Fruit fly (Drosophila melanogaster): ENCODE results near the gene Crag.

The Crag gene

dm6 chrX:8542728-8543127, 49.1 kb upstream of the Crag start (continued):
- no peak for TF ChIP-seq insv (GFP tag; optimal IDR thresholded peaks at IDR 0.05)
- TF ChIP-seq CG3163 (GFP tag; optimal IDR thresholded peaks at IDR 0.05) = no peak
- peak; percentile 52; the same call in 1 of the 2 replicates for TF ChIP-seq CG6689 (GFP tag; IDR thresholded peaks at IDR 0.05)
- no peak for TF ChIP-seq CG14710 (tag; optimal IDR thresholded peaks at IDR 0.05)
- TF ChIP-seq Six4 (GFP tag; optimal IDR thresholded peaks at IDR 0.05) = no peak
- TF ChIP-seq Fer3 (tag; optimal IDR thresholded peaks at IDR 0.05) = no peak
- peak; percentile 48 for TF ChIP-seq lmd (GFP tag; IDR thresholded peaks at IDR 0.05)
- TF ChIP-seq fd3F (GFP tag; optimal IDR thresholded peaks at IDR 0.05) = no peak
- TF ChIP-seq CG17359 (tag; optimal IDR thresholded peaks at IDR 0.05) = peak; percentile 46
- TF ChIP-seq fd96Cb (tag; optimal IDR thresholded peaks at IDR 0.05) = peak; percentile 18
- TF ChIP-seq luna (GFP tag; optimal IDR thresholded peaks at IDR 0.05) = no peak
- TF ChIP-seq CG10462 (GFP tag; optimal IDR thresholded peaks at IDR 0.05) = no peak
- TF ChIP-seq nerfin-1 (tag; optimal IDR thresholded peaks at IDR 0.05) = no peak
- TF ChIP-seq stc (GFP tag; IDR thresholded peaks at IDR 0.05) = no peak
- no peak for TF ChIP-seq HLH54F (GFP tag; optimal IDR thresholded peaks at IDR 0.05)
- no peak for TF ChIP-seq Elba2 (GFP tag; optimal IDR thresholded peaks at IDR 0.05)
- no peak; the same call in 1 of the 2 replicates for TF ChIP-seq Atf6 (GFP tag; IDR thresholded peaks at IDR 0.05)
- no peak for TF ChIP-seq CG15514 (GFP tag; optimal IDR thresholded peaks at IDR 0.05)
- TF ChIP-seq CG14860 (GFP tag; IDR thresholded peaks at IDR 0.05; ENCODE audit: partially characterized antibody) = no peak
- TF ChIP-seq kah (GFP tag; optimal IDR thresholded peaks at IDR 0.05) = no peak
- no peak for TF ChIP-seq trem (tag; optimal IDR thresholded peaks at IDR 0.05)
- TF ChIP-seq CG2889 (GFP tag; IDR thresholded peaks at IDR 0.05) = 0 out of 3 replicates have a peak, but pooled peaks have one; percentile 42
- no peak for TF ChIP-seq Spps (tag; optimal IDR thresholded peaks at IDR 0.05)
- TF ChIP-seq lab (GFP tag; optimal IDR thresholded peaks at IDR 0.05) = no peak
- TF ChIP-seq CG9817 (tag; optimal IDR thresholded peaks at IDR 0.05) = no peak
- TF ChIP-seq Dip3 (GFP tag; optimal IDR thresholded peaks at IDR 0.05) = no peak
- no peak for TF ChIP-seq Ravus (GFP tag; IDR thresholded peaks at IDR 0.05)
- no peak for TF ChIP-seq Hmx (GFP tag; optimal IDR thresholded peaks at IDR 0.05)
- TF ChIP-seq CG1832 (GFP tag; optimal IDR thresholded peaks at IDR 0.05) = no peak
- TF ChIP-seq ewg (GFP tag; optimal IDR thresholded peaks at IDR 0.05) = no peak
- no peak for TF ChIP-seq sr (GFP tag; IDR thresholded peaks at IDR 0.05)
- TF ChIP-seq az2 (GFP tag; optimal IDR thresholded peaks at IDR 0.05) = peak; percentile 15
- TF ChIP-seq Mrtf (GFP tag; IDR thresholded peaks at IDR 0.05) = 0 out of 3 replicates have a peak, but pooled peaks have one; percentile 16
- TF ChIP-seq vfl (GFP tag; optimal IDR thresholded peaks at IDR 0.05) = no peak
- TF ChIP-seq Jarid2 (GFP tag; optimal IDR thresholded peaks at IDR 0.05) = no peak
- no peak for TF ChIP-seq tup (GFP tag; optimal IDR thresholded peaks at IDR 0.05)
- TF ChIP-seq fd64A (GFP tag; optimal IDR thresholded peaks at IDR 0.05) = no peak
- no peak for TF ChIP-seq peb (GFP tag; IDR thresholded peaks at IDR 0.05)
- TF ChIP-seq Nf-YB (GFP tag; optimal IDR thresholded peaks at IDR 0.05) = no peak
- TF ChIP-seq Stat92E (GFP tag; optimal IDR thresholded peaks at IDR 0.05) = no peak
- no peak for TF ChIP-seq kni (GFP tag; optimal IDR thresholded peaks at IDR 0.05)
- TF ChIP-seq dan (GFP tag; IDR thresholded peaks at IDR 0.05) = no peak
- TF ChIP-seq Hey (tag; optimal IDR thresholded peaks at IDR 0.05) = no peak
- no peak for TF ChIP-seq ham (GFP tag; IDR thresholded peaks at IDR 0.05)
- no peak for TF ChIP-seq B-H1 (GFP tag; IDR thresholded peaks at IDR 0.05)
- TF ChIP-seq GATAe (GFP tag; conservative IDR thresholded peaks at IDR 0.05) = no peak
- no peak for TF ChIP-seq CG2129 (GFP tag; IDR thresholded peaks at IDR 0.05; ENCODE audit: partially characterized antibody)
- TF ChIP-seq CG16863 (GFP tag; optimal IDR thresholded peaks at IDR 0.05) = peak; percentile 10
- TF ChIP-seq CG11696 (GFP tag; IDR thresholded peaks at IDR 0.05) = no peak
- TF ChIP-seq CG2712 (tag; optimal IDR thresholded peaks at IDR 0.05) = peak; percentile 46
- no peak for TF ChIP-seq otp (GFP tag; IDR thresholded peaks at IDR 0.05)

Measured in whole organism, embryonic.